In the genomic region with DNA sequence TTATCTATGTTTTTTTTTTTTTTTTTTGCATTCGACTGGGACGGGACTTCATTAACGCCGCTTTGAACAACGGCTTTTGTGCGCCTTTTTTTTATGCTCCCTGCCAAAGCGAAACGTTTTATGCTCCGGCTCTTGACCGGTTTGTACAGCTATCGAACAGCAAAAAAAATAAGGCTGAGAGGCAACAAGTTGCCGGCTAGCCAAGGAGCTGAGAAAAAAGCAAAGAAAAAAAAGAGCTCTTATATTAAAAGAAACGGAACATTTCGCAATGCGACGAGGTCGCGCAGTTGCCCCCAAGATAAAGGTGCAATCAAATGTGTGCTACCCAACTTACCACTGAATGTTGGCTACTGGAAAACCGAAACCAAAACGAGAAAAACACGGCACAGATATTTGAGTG, we compare ENCODE assay signal across 3 fruit fly cellular contexts.
A peak's percentile ranks its signal among the peaks of the same experiment; 100 is the strongest.
TF ChIP-seq lines count a peak whose summit lies in the region.

No protein-coding gene starts in this region.

- TF ChIP-seq CTCF in whole organism, embryonic (GFP tag; optimal IDR thresholded peaks at IDR 0.05; lab: Kevin White, UChicago): no peak

TF ChIP-seq in whole organism, embryonic, 481 proteins besides CTCF, POLR2A, EP300 and RAD21:
- no peak for TF ChIP-seq dm (GFP tag; optimal IDR thresholded peaks at IDR 0.05; lab: Kevin White, UChicago)
- peak; percentile 11; the same call in 1 of the 2 replicates for TF ChIP-seq Drgx (GFP tag; IDR thresholded peaks at IDR 0.05; lab: Robert Waterston, UW)
- TF ChIP-seq CG18476 (GFP tag; optimal IDR thresholded peaks at IDR 0.05; lab: Kevin White, UChicago): no peak
- TF ChIP-seq CG6813 (GFP tag; optimal IDR thresholded peaks at IDR 0.05; lab: Kevin White, UChicago): no peak
- TF ChIP-seq nom (GFP tag; optimal IDR thresholded peaks at IDR 0.05; lab: Kevin White, UChicago): peak; percentile 52
- TF ChIP-seq zf30C (GFP tag; optimal IDR thresholded peaks at IDR 0.05; lab: Kevin White, UChicago): no peak
- peak; percentile 38 for TF ChIP-seq sqz (GFP tag; optimal IDR thresholded peaks at IDR 0.05; lab: Kevin White, UChicago)
- no peak for TF ChIP-seq Dek (tag; optimal IDR thresholded peaks at IDR 0.05; lab: Kevin White, UChicago)
- no peak for TF ChIP-seq jing (GFP tag; optimal IDR thresholded peaks at IDR 0.05; lab: Kevin White, UChicago)
- TF ChIP-seq bowl (GFP tag; IDR thresholded peaks at IDR 0.05; lab: Robert Waterston, UW): no peak

TF ChIP-seq in whole organism, prepupa, 60 proteins besides CTCF, POLR2A, EP300 and RAD21:
- TF ChIP-seq CG6808 (GFP tag; optimal IDR thresholded peaks at IDR 0.05; lab: Kevin White, UChicago) (peak; percentile 20), dsx (GFP tag; optimal IDR thresholded peaks at IDR 0.05; lab: Kevin White, UChicago; ENCODE audit: poor library complexity, severe bottlenecking) (peak; percentile 2), CG9139 (GFP tag; optimal IDR thresholded peaks at IDR 0.05; lab: Kevin White, UChicago) (peak; percentile 3), CG8319 (GFP tag; optimal IDR thresholded peaks at IDR 0.05; lab: Kevin White, UChicago) (no peak), Sox102F (GFP tag; optimal IDR thresholded peaks at IDR 0.05; lab: Kevin White, UChicago) (no peak), CG6163 (GFP tag; IDR thresholded peaks at IDR 0.05; lab: Robert Waterston, UW) (peak; percentile 19; the same call in 1 of the 3 replicates), Met (GFP tag; optimal IDR thresholded peaks at IDR 0.05; lab: Kevin White, UChicago) (no peak), CG8632 (GFP tag; optimal IDR thresholded peaks at IDR 0.05; lab: Kevin White, UChicago) (no peak), Eip75B (GFP tag; optimal IDR thresholded peaks at IDR 0.05; lab: Kevin White, UChicago) (no peak), ss (GFP tag; optimal IDR thresholded peaks at IDR 0.05; lab: Kevin White, UChicago) (peak in 1 of 2 experiments; percentile 57), CG6276 (GFP tag; optimal IDR thresholded peaks at IDR 0.05; lab: Kevin White, UChicago) (peak; percentile 40), eg (GFP tag; IDR thresholded peaks at IDR 0.05; lab: Robert Waterston, UW) (peak; percentile 34; the same call in 2 of the 3 replicates)

TF ChIP-seq in whole organism, pupa, 21 proteins besides CTCF, POLR2A, EP300 and RAD21:
- TF ChIP-seq Pif1A (GFP tag; optimal IDR thresholded peaks at IDR 0.05; lab: Kevin White, UChicago): no peak
- TF ChIP-seq CG13204 (GFP tag; optimal IDR thresholded peaks at IDR 0.05; lab: Kevin White, UChicago): peak; percentile 33
- no peak for TF ChIP-seq CG4496 (GFP tag; IDR thresholded peaks at IDR 0.05; lab: Robert Waterston, UW)
- TF ChIP-seq CG12605 (GFP tag; IDR thresholded peaks at IDR 0.05; lab: Robert Waterston, UW): peak; percentile 55; the same call in 1 of the 2 replicates
- no peak for TF ChIP-seq CG15710 (tag; optimal IDR thresholded peaks at IDR 0.05; lab: Kevin White, UChicago)
- peak; percentile 5 for TF ChIP-seq CG34367 (tag; optimal IDR thresholded peaks at IDR 0.05; lab: Kevin White, UChicago)
- no peak for TF ChIP-seq gl (tag; optimal IDR thresholded peaks at IDR 0.05; lab: Kevin White, UChicago)
- TF ChIP-seq Snoo (tag; optimal IDR thresholded peaks at IDR 0.05; lab: Kevin White, UChicago): no peak
- no peak for TF ChIP-seq CG10348 (GFP tag; IDR thresholded peaks at IDR 0.05; lab: Robert Waterston, UW)
- peak; percentile 7; the same call in 1 of the 2 replicates for TF ChIP-seq Ets98B (GFP tag; IDR thresholded peaks at IDR 0.05; lab: Robert Waterston, UW)
- no peak for TF ChIP-seq CG14655 (GFP tag; optimal IDR thresholded peaks at IDR 0.05; lab: Kevin White, UChicago)
- no peak for TF ChIP-seq Pif1B (GFP tag; optimal IDR thresholded peaks at IDR 0.05; lab: Kevin White, UChicago)
- no peak for TF ChIP-seq EcR (GFP tag; optimal IDR thresholded peaks at IDR 0.05; lab: Kevin White, UChicago)
